Fruit fly (Drosophila melanogaster) Kc167 (cell line): Measurements from ENCODE around the gene CG14565.

ENCODE experiments used
- Myc ChIP-seq: fragments of >200 bp; optimal IDR thresholded peaks from 2 replicates; lab custom pipeline; 2017; ENCODE audit warnings: missing external identifiers
- h ChIP-seq: fragments of >200 bp; optimal IDR thresholded peaks from 3 replicates; lab custom pipeline; 2018; ENCODE audit warnings: missing external identifiers
- insv ChIP-seq: fragments of >200 bp; optimal IDR thresholded peaks from 3 replicates; lab custom pipeline; 2018; ENCODE audit warnings: missing external identifiers
- psq ChIP-seq: fragments of >200 bp; optimal IDR thresholded peaks from 2 replicates; lab custom pipeline; 2017; ENCODE audit warnings: missing external identifiers
- ttk ChIP-seq: sonication (Bioruptor generic); optimal IDR thresholded peaks from 2 replicates; lab custom pipeline; 2017; ENCODE audit warnings: missing external identifiers

dm6 chr3L:21770328-21770727 is 26.3 kb upstream of the CG14565 start, which contains the start of gene Syn1:
- TF ChIP-seq ttk (lab: Kevin White, UChicago) = no peak
- TF ChIP-seq insv (lab: Kevin White, UChicago) = no peak
- no peak for TF ChIP-seq psq (lab: Kevin White, UChicago)
- TF ChIP-seq Myc (lab: Kevin White, UChicago) = no peak
- no peak for TF ChIP-seq h (lab: Kevin White, UChicago)
